Fruit fly (Drosophila melanogaster) S2 (cell line): ENCODE data around the gene Cyp4d21.

Experiments
- CG8478 ChIP-seq: fragments of >200 bp; optimal IDR thresholded peaks from 2 replicates; lab custom pipeline; 2018
- CTCF ChIP-seq, 2 experiments: fragments of >200 bp; optimal IDR thresholded peaks; 2 replicates each; lab custom pipeline; 2018

dm6 chr2L:7577646-7578045 is 27.8 kb upstream of the Cyp4d21 start:
- no peak for TF ChIP-seq CG8478 (lab: Kevin White, UChicago)
- no peak for TF ChIP-seq CTCF (optimal IDR thresholded peaks at IDR 0.05; lab: Kevin White, UChicago)
